Worm (Caenorhabditis elegans) whole organism, L4 larva: ENCODE results near the gene clec-227.

Source experiments
- D1046.2 ChIP-seq: fragments of 200-800 bp; sonication (Bioruptor generic); IDR thresholded peaks from 2 replicates; pipeline ENCODE4 v1.3.6; 2022; ENCODE audit warnings: missing genetic modification characterization, missing compliant biosample characterization
- F10B5.3 ChIP-seq: sonication (generic microtip); optimal IDR thresholded peaks from 2 replicates; lab custom pipeline; 2016; ENCODE audit warnings: mild to moderate bottlenecking, missing genetic modification characterization, missing compliant biosample characterization
- F44E2.7 ChIP-seq: fragments of 200-800 bp; sonication (Bioruptor generic); IDR thresholded peaks from 2 replicates; pipeline ENCODE4 v2.1.2; 2022; ENCODE audit warnings: missing genetic modification characterization, missing compliant biosample characterization
- Y105C5A.15 ChIP-seq: fragments of 200-800 bp; sonication (Bioruptor generic); IDR thresholded peaks from 2 replicates; pipeline ENCODE4 v1.3.6; 2022; ENCODE audit warnings: missing genetic modification characterization, missing compliant biosample characterization
- Y5F2A.4 ChIP-seq: fragments of 200-800 bp; sonication (Bioruptor generic); optimal IDR thresholded peaks from 2 replicates; lab custom pipeline; 2018; ENCODE audit warnings: mild to moderate bottlenecking, missing genetic modification characterization, missing compliant biosample characterization
- Y75B8A.6 ChIP-seq: fragments of 200-800 bp; sonication (Bioruptor generic); IDR thresholded peaks from 2 replicates; pipeline ENCODE4 v1.3.6; 2022; ENCODE audit warnings: missing genetic modification reagents, missing genetic modification characterization, missing compliant biosample characterization
- ZK546.5 ChIP-seq, 2 experiments: sonication (generic microtip); optimal IDR thresholded peaks; 2 replicates each; lab custom pipeline; 2017; ENCODE audit warnings: missing biosample characterization in 2 of 2, missing genetic modification characterization in 2 of 2
- ceh-44 ChIP-seq: fragments of 200-800 bp; sonication (Bioruptor generic); IDR thresholded peaks from 2 replicates; pipeline ENCODE4 v1.3.6; 2022; ENCODE audit warnings: missing genetic modification reagents, missing genetic modification characterization, missing compliant biosample characterization
- ceh-82 ChIP-seq: sonication (generic microtip); optimal IDR thresholded peaks from 2 replicates; lab custom pipeline; 2017; ENCODE audit warnings: missing biosample characterization, missing genetic modification characterization
- daf-16 ChIP-seq, 3 experiments: sonication (generic microtip); optimal IDR thresholded peaks; 2 replicates each; lab custom pipeline; 2016 to 2017; ENCODE audit warnings: missing genetic modification characterization in 3 of 3, missing genetic modification reagents in 3 of 3, mild to moderate bottlenecking in 2 of 3, missing compliant biosample characterization in 2 of 3, missing biosample characterization in 1 of 3, moderate library complexity in 1 of 3
- daf-8 ChIP-seq: fragments of 200-800 bp; sonication (Bioruptor generic); IDR thresholded peaks from 2 replicates; pipeline ENCODE4 v1.3.6; 2022; ENCODE audit warnings: missing genetic modification characterization, missing compliant biosample characterization
- dmd-9 ChIP-seq: fragments of 200-800 bp; sonication (Bioruptor generic); IDR thresholded peaks from 2 replicates; pipeline ENCODE4 v1.3.6; 2022; ENCODE audit warnings: missing genetic modification reagents, missing genetic modification characterization, missing compliant biosample characterization
- dpl-1 ChIP-seq: fragments of 150-350 bp; optimal IDR thresholded peaks from 2 replicates; lab custom pipeline; 2014; ENCODE audit warnings: missing biosample characterization, missing genetic modification reagents, missing genetic modification characterization
- duxl-1 ChIP-seq: sonication (generic microtip); optimal IDR thresholded peaks from 2 replicates; lab custom pipeline; 2016; ENCODE audit warnings: mild to moderate bottlenecking, missing genetic modification characterization, moderate library complexity, missing compliant biosample characterization; ENCODE audit not compliant: poor library complexity
- dve-1 ChIP-seq: sonication (generic microtip); optimal IDR thresholded peaks from 2 replicates; lab custom pipeline; 2017; ENCODE audit warnings: antibody characterized with exemption, mild to moderate bottlenecking, missing genetic modification characterization, missing compliant biosample characterization; ENCODE audit not compliant: insufficient read depth
- egl-43 ChIP-seq: fragments of 200-800 bp; sonication (Bioruptor generic); IDR thresholded peaks from 2 replicates; pipeline ENCODE4 v1.3.6; 2022; ENCODE audit warnings: missing genetic modification reagents, missing genetic modification characterization, missing compliant biosample characterization
- fos-1 ChIP-seq: fragments of 150-350 bp; optimal IDR thresholded peaks from 2 replicates; lab custom pipeline; 2014; ENCODE audit warnings: missing biosample characterization, missing genetic modification characterization
- gei-8 ChIP-seq: fragments of 200-800 bp; sonication (Bioruptor generic); optimal IDR thresholded peaks from 2 replicates; lab custom pipeline; 2018; ENCODE audit warnings: mild to moderate bottlenecking, missing genetic modification characterization, missing compliant biosample characterization
- hlh-11 ChIP-seq: fragments of 200-800 bp; sonication (Bioruptor generic); optimal IDR thresholded peaks from 2 replicates; lab custom pipeline; 2018; ENCODE audit warnings: mild to moderate bottlenecking, missing genetic modification characterization, missing compliant biosample characterization
- hlh-30 ChIP-seq: sonication (generic microtip); optimal IDR thresholded peaks from 2 replicates; lab custom pipeline; 2017; ENCODE audit warnings: antibody characterized with exemption, mild to moderate bottlenecking, missing genetic modification characterization, missing compliant biosample characterization; ENCODE audit not compliant: insufficient read depth
- hmg-1.1 ChIP-seq: fragments of 200-800 bp; sonication (Bioruptor generic); IDR thresholded peaks from 2 replicates; pipeline ENCODE4 v1.3.6; 2022; ENCODE audit warnings: missing genetic modification reagents, missing genetic modification characterization, missing compliant biosample characterization
- lin-13 ChIP-seq: fragments of 150-350 bp; optimal IDR thresholded peaks from 2 replicates; lab custom pipeline; 2014; ENCODE audit warnings: missing biosample characterization, missing genetic modification reagents, missing genetic modification characterization
- lin-15B ChIP-seq: fragments of 150-350 bp; sonication (generic microtip); optimal IDR thresholded peaks from 3 replicates; lab custom pipeline; 2014; ENCODE audit warnings: missing biosample characterization, missing genetic modification characterization
- lin-29 ChIP-seq: fragments of 200-800 bp; sonication (Bioruptor generic); IDR thresholded peaks from 2 replicates; pipeline ENCODE4 v1.3.6; 2022; ENCODE audit warnings: missing genetic modification reagents, missing genetic modification characterization, missing compliant biosample characterization
- lin-38 ChIP-seq: fragments of 200-800 bp; sonication (Bioruptor generic); IDR thresholded peaks from 2 replicates; pipeline ENCODE4 v1.3.6; 2022; ENCODE audit warnings: missing genetic modification reagents, missing genetic modification characterization, missing compliant biosample characterization
- madf-5 ChIP-seq, 2 experiments: fragments of 200-800 bp; sonication (Bioruptor generic); IDR thresholded peaks; 2 replicates each; pipeline ENCODE4 v1.3.6; 2022; ENCODE audit warnings: missing compliant biosample characterization in 2 of 2, missing genetic modification characterization in 2 of 2
- madf-9 ChIP-seq: fragments of 200-800 bp; sonication (Bioruptor generic); conservative IDR thresholded peaks from 2 replicates; pipeline ENCODE4 v1.3.6; 2022; ENCODE audit warnings: missing genetic modification reagents, missing genetic modification characterization, missing compliant biosample characterization
- mdl-1 ChIP-seq, 2 experiments: fragments of 150-350 bp in 1 of 2; sonication (generic microtip) in 1 of 2; optimal IDR thresholded peaks; 2 replicates each; lab custom pipeline; 2014 to 2017; ENCODE audit warnings: missing biosample characterization in 2 of 2, missing genetic modification characterization in 2 of 2
- mep-1 ChIP-seq: fragments of 150-350 bp; sonication (generic microtip); optimal IDR thresholded peaks from 3 replicates; lab custom pipeline; 2014; ENCODE audit warnings: missing biosample characterization, missing genetic modification characterization
- mes-2 ChIP-seq: sonication (generic microtip); optimal IDR thresholded peaks from 2 replicates; lab custom pipeline; 2016; ENCODE audit warnings: missing genotype, mild to moderate bottlenecking, missing genetic modification characterization, missing compliant biosample characterization; ENCODE audit not compliant: poor library complexity, severe bottlenecking
- mxl-3 ChIP-seq: fragments of 200-800 bp; sonication (Bioruptor generic); optimal IDR thresholded peaks from 2 replicates; lab custom pipeline; 2018; ENCODE audit warnings: mild to moderate bottlenecking, missing genetic modification characterization, missing compliant biosample characterization
- nhr-10 ChIP-seq: fragments of 150-350 bp; optimal IDR thresholded peaks from 2 replicates; lab custom pipeline; 2014; ENCODE audit warnings: missing biosample characterization, missing genetic modification characterization
- nhr-237 ChIP-seq: sonication (generic microtip); optimal IDR thresholded peaks from 2 replicates; lab custom pipeline; 2017; ENCODE audit warnings: missing biosample characterization, missing genetic modification characterization
- nhr-28 ChIP-seq: fragments of 150-350 bp; optimal IDR thresholded peaks from 2 replicates; lab custom pipeline; 2014; ENCODE audit warnings: missing biosample characterization, missing genetic modification characterization
- nhr-41 ChIP-seq: fragments of 200-800 bp; sonication (Bioruptor generic); IDR thresholded peaks from 2 replicates; pipeline ENCODE4 v1.3.6; 2022; ENCODE audit warnings: missing genetic modification reagents, missing genetic modification characterization, missing compliant biosample characterization
- nhr-42 ChIP-seq: fragments of 200-800 bp; sonication (Bioruptor generic); IDR thresholded peaks from 2 replicates; pipeline ENCODE4 v1.3.6; 2022; ENCODE audit warnings: missing genetic modification characterization, missing compliant biosample characterization
- nhr-6 ChIP-seq: fragments of 150-350 bp; optimal IDR thresholded peaks from 2 replicates; lab custom pipeline; 2014; ENCODE audit warnings: missing biosample characterization, missing genetic modification characterization
- nhr-76 ChIP-seq: fragments of 150-350 bp; optimal IDR thresholded peaks from 2 replicates; lab custom pipeline; 2014; ENCODE audit warnings: missing biosample characterization, missing genetic modification characterization
- php-3 ChIP-seq: fragments of 200-800 bp; sonication (Bioruptor generic); IDR thresholded peaks from 2 replicates; pipeline ENCODE4 v1.3.6; 2022; ENCODE audit warnings: missing genetic modification reagents, missing genetic modification characterization, missing compliant biosample characterization
- snpc-1.2 ChIP-seq: fragments of 200-800 bp; sonication (Bioruptor generic); IDR thresholded peaks from 2 replicates; pipeline ENCODE4 v1.3.6; 2022; ENCODE audit warnings: missing genetic modification reagents, missing genetic modification characterization, missing compliant biosample characterization
- spr-3 ChIP-seq: fragments of 200-800 bp; sonication (Bioruptor generic); optimal IDR thresholded peaks from 2 replicates; lab custom pipeline; 2018; ENCODE audit warnings: mild to moderate bottlenecking, missing genetic modification characterization, missing compliant biosample characterization
- tag-97 ChIP-seq: fragments of 200-800 bp; sonication (Bioruptor generic); IDR thresholded peaks from 2 replicates; pipeline ENCODE4 v1.3.6; 2022; ENCODE audit warnings: missing genetic modification characterization, missing compliant biosample characterization
- tra-1 ChIP-seq: fragments of 200-800 bp; sonication (Bioruptor generic); IDR thresholded peaks from 2 replicates; pipeline ENCODE4 v1.3.6; 2022; ENCODE audit warnings: missing genetic modification reagents, missing genetic modification characterization, missing compliant biosample characterization
- unc-130 ChIP-seq: sonication (generic microtip); optimal IDR thresholded peaks from 2 replicates; lab custom pipeline; 2016; ENCODE audit warnings: missing genetic modification reagents, missing genetic modification characterization, missing compliant biosample characterization
- zfp-3 ChIP-seq: fragments of 200-800 bp; sonication (Bioruptor generic); conservative IDR thresholded peaks from 2 replicates; pipeline ENCODE4 v1.3.6; 2022; ENCODE audit warnings: missing genetic modification reagents, missing genetic modification characterization, missing compliant biosample characterization
- zip-2 ChIP-seq: fragments of 150-350 bp; optimal IDR thresholded peaks from 2 replicates; lab custom pipeline; 2014; ENCODE audit warnings: missing biosample characterization, missing genetic modification characterization

Gene clec-227

ce11 chrV:14499074-14499864, 26.9 kb downstream of the clec-227 start:
- TF ChIP-seq unc-130 (GFP tag; lab: Kevin White, UChicago) (no peak), dmd-9 (GFP tag; lab: Robert Waterston, UW) (no peak), nhr-42 (GFP tag; lab: Robert Waterston, UW) (no peak), hmg-1.1 (0 out of 2 replicates have a peak, but pooled peaks have one; percentile 32), nhr-41 (GFP tag; lab: Robert Waterston, UW) (no peak), lin-38 (GFP tag; lab: Robert Waterston, UW) (no peak), egl-43 (GFP tag; lab: Robert Waterston, UW) (peak; percentile 30; the same call in 1 of the 2 replicates), D1046.2 (no peak), daf-16 (GFP tag; optimal IDR thresholded peaks at IDR 0.05; lab: Kevin White, UChicago) (no peak), daf-16 (tag; optimal IDR thresholded peaks at IDR 0.05; lab: Kevin White, UChicago) (peak; percentile 32), mdl-1 (tag; optimal IDR thresholded peaks at IDR 0.05; lab: Kevin White, UChicago) (no peak), dpl-1 (GFP tag; lab: Kevin White, UChicago) (no peak), hlh-30 (tag; lab: Kevin White, UChicago) (peak; percentile 48), F44E2.7 (GFP tag; lab: Robert Waterston, UW) (no peak), nhr-28 (tag; lab: Kevin White, UChicago) (peak; percentile 38), ceh-82 (tag; lab: Kevin White, UChicago) (no peak), fos-1 (tag; lab: Kevin White, UChicago) (no peak), lin-13 (GFP tag; lab: Kevin White, UChicago) (no peak), hlh-11 (peak; percentile 11), snpc-1.2 (GFP tag; lab: Robert Waterston, UW) (no peak)

DNA sequence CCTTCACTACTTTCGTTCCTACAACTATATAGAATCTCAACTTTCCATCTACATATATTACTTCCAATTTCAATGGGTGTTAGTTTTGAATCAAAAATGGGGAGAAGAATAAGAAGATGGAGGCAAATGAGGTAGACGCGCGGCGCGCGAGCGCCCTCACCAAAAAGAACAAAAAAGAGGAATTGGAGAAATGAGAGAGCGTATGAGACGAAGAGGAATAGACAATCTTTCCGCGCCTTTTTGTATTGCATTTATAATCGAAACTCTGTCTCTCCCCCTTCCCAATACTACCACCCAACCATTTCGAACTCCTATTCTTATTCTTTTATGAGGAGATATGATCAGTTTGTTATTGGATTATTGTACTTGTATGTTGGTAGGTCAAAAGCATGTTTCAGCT, 28.2 kb downstream of the clec-227 start:
- TF ChIP-seq dmd-9 (GFP tag; lab: Robert Waterston, UW) (no peak), zip-2 (tag; lab: Kevin White, UChicago) (no peak), madf-5 (GFP tag; IDR thresholded peaks at IDR 0.05; lab: Robert Waterston, UW) (no peak), F10B5.3 (tag; lab: Kevin White, UChicago) (no peak), nhr-237 (tag; lab: Kevin White, UChicago) (no peak), F44E2.7 (GFP tag; lab: Robert Waterston, UW) (no peak), dve-1 (tag; lab: Kevin White, UChicago) (no peak), duxl-1 (no peak), php-3 (GFP tag; lab: Robert Waterston, UW) (no peak), Y5F2A.4 (GFP tag; lab: Kevin White, UChicago) (no peak), gei-8 (GFP tag; lab: Kevin White, UChicago) (no peak), tra-1 (GFP tag; lab: Robert Waterston, UW) (no peak), hmg-1.1 (no peak), tag-97 (GFP tag; lab: Robert Waterston, UW) (no peak), ZK546.5 (tag; optimal IDR thresholded peaks at IDR 0.05; lab: Kevin White, UChicago) (no peak), nhr-6 (tag; lab: Kevin White, UChicago) (peak; percentile 33), lin-15B (tag; lab: Kevin White, UChicago) (no peak), nhr-76 (tag; lab: Kevin White, UChicago) (no peak), daf-8 (GFP tag; lab: Robert Waterston, UW) (no peak), madf-9 (no peak), mes-2 (tag; lab: Kevin White, UChicago) (peak; percentile 23), Y105C5A.15 (GFP tag; lab: Robert Waterston, UW) (no peak), nhr-28 (tag; lab: Kevin White, UChicago) (peak; percentile 20), lin-29 (GFP tag; lab: Robert Waterston, UW) (no peak), Y75B8A.6 (GFP tag; lab: Robert Waterston, UW) (no peak), spr-3 (GFP tag; lab: Kevin White, UChicago) (no peak), ceh-44 (GFP tag; lab: Robert Waterston, UW) (no peak), zfp-3 (GFP tag; lab: Robert Waterston, UW) (no peak), mep-1 (tag; lab: Kevin White, UChicago) (peak; percentile 24), nhr-10 (tag; lab: Kevin White, UChicago) (no peak), egl-43 (GFP tag; lab: Robert Waterston, UW) (no peak), snpc-1.2 (GFP tag; lab: Robert Waterston, UW) (no peak), mxl-3 (GFP tag; lab: Kevin White, UChicago) (no peak)
